Fruit fly (Drosophila melanogaster): ENCODE results near the gene Lkb1.

- TF ChIP-seq dm (GFP tag; optimal IDR thresholded peaks at IDR 0.05) (no peak), Eip74EF (GFP tag; optimal IDR thresholded peaks at IDR 0.05) (no peak), CG12155 (GFP tag; optimal IDR thresholded peaks at IDR 0.05) (no peak), z (GFP tag; IDR thresholded peaks at IDR 0.05) (no peak), sima (GFP tag; optimal IDR thresholded peaks at IDR 0.05) (no peak), Mrtf (GFP tag; IDR thresholded peaks at IDR 0.05) (no peak), Sin3A (optimal IDR thresholded peaks at IDR 0.05) (peak; percentile 41), CG10209 (GFP tag; optimal IDR thresholded peaks at IDR 0.05) (no peak), CTCF (GFP tag; optimal IDR thresholded peaks at IDR 0.05) (peak; percentile 40), Ptx1 (GFP tag; IDR thresholded peaks at IDR 0.05) (no peak), chn (GFP tag; optimal IDR thresholded peaks at IDR 0.05) (no peak)
Measured at dm6 chr3R:13710645-13711044, 34.3 kb downstream of the Lkb1 start.

Data from whole organism, embryonic.